Worm (Caenorhabditis elegans) whole organism, mixed stage, embryonic: Measurements from ENCODE around the gene twk-3.

Source experiments
- M03D4.4 ChIP-seq: sonication (generic microtip); optimal IDR thresholded peaks from 2 replicates; lab custom pipeline; 2017; ENCODE audit warnings: mild to moderate bottlenecking, missing genetic modification characterization, missing compliant biosample characterization
- bed-3 ChIP-seq: fragments of 200-800 bp; sonication (Bioruptor generic); optimal IDR thresholded peaks from 3 replicates; lab custom pipeline; 2018; ENCODE audit warnings: mild to moderate bottlenecking, missing genetic modification characterization, moderate library complexity, missing compliant biosample characterization
- blmp-1 ChIP-seq: fragments of 150-350 bp; optimal IDR thresholded peaks from 2 replicates; lab custom pipeline; 2014; ENCODE audit warnings: missing biosample characterization, missing genetic modification characterization
- ceh-39 ChIP-seq: fragments of 150-350 bp; optimal IDR thresholded peaks from 2 replicates; lab custom pipeline; 2014; ENCODE audit warnings: missing biosample characterization, missing genetic modification characterization
- ceh-43 ChIP-seq: fragments of 200-800 bp; sonication (Bioruptor generic); optimal IDR thresholded peaks from 2 replicates; lab custom pipeline; 2018; ENCODE audit warnings: mild to moderate bottlenecking, missing genetic modification characterization, moderate library complexity, missing compliant biosample characterization
- ceh-83 ChIP-seq: fragments of 200-800 bp; sonication (Bioruptor generic); optimal IDR thresholded peaks from 2 replicates; lab custom pipeline; 2018; ENCODE audit warnings: mild to moderate bottlenecking, missing genetic modification characterization, missing compliant biosample characterization
- ces-1 ChIP-seq: fragments of 150-350 bp; optimal IDR thresholded peaks from 2 replicates; lab custom pipeline; 2014; ENCODE audit warnings: missing biosample characterization, missing genetic modification reagents, missing genetic modification characterization
- cnd-1 ChIP-seq: fragments of 200-800 bp; sonication (Bioruptor generic); optimal IDR thresholded peaks from 2 replicates; lab custom pipeline; 2018; ENCODE audit warnings: mild to moderate bottlenecking, missing genetic modification characterization, missing compliant biosample characterization
- drap-1 ChIP-seq: fragments of 200-800 bp; sonication (Bioruptor generic); optimal IDR thresholded peaks from 3 replicates; lab custom pipeline; 2018; ENCODE audit warnings: mild to moderate bottlenecking, missing genetic modification characterization, missing compliant biosample characterization
- elt-1 ChIP-seq: sonication (generic microtip); optimal IDR thresholded peaks from 2 replicates; lab custom pipeline; 2017; ENCODE audit warnings: missing genetic modification characterization, mild to moderate bottlenecking, missing compliant biosample characterization, antibody characterized with exemption, moderate library complexity, borderline replicate concordance; ENCODE audit not compliant: insufficient read depth
- elt-3 ChIP-seq: fragments of 150-350 bp; optimal IDR thresholded peaks from 2 replicates; lab custom pipeline; 2014; ENCODE audit warnings: missing biosample characterization, missing genetic modification characterization
- flh-1 ChIP-seq: fragments of 200-800 bp; sonication (Bioruptor generic); optimal IDR thresholded peaks from 2 replicates; lab custom pipeline; 2018; ENCODE audit warnings: mild to moderate bottlenecking, missing genetic modification characterization, moderate library complexity, missing compliant biosample characterization
- ham-2 ChIP-seq: fragments of 200-800 bp; sonication (Bioruptor generic); optimal IDR thresholded peaks from 2 replicates; lab custom pipeline; 2018; ENCODE audit warnings: mild to moderate bottlenecking, missing genetic modification characterization, missing compliant biosample characterization
- hlh-1 ChIP-seq: fragments of 150-350 bp; optimal IDR thresholded peaks from 2 replicates; lab custom pipeline; 2014; ENCODE audit warnings: missing biosample characterization, missing genetic modification reagents, missing genetic modification characterization
- lin-13 ChIP-seq: fragments of 150-350 bp; optimal IDR thresholded peaks from 2 replicates; lab custom pipeline; 2014; ENCODE audit warnings: missing biosample characterization, missing genetic modification characterization
- lin-32 ChIP-seq: fragments of 200-800 bp; sonication (Bioruptor generic); optimal IDR thresholded peaks from 2 replicates; lab custom pipeline; 2018; ENCODE audit warnings: mild to moderate bottlenecking, missing genetic modification characterization, missing compliant biosample characterization
- lsy-2 ChIP-seq: fragments of 150-350 bp; optimal IDR thresholded peaks from 2 replicates; lab custom pipeline; 2014; ENCODE audit warnings: missing biosample characterization, missing genetic modification characterization
- mab-5 ChIP-seq: fragments of 150-350 bp; optimal IDR thresholded peaks from 2 replicates; lab custom pipeline; 2014; ENCODE audit warnings: missing biosample characterization, missing genetic modification characterization
- mep-1 ChIP-seq: fragments of 150-350 bp; optimal IDR thresholded peaks from 2 replicates; lab custom pipeline; 2017; ENCODE audit warnings: missing biosample characterization, missing genetic modification reagents, missing genetic modification characterization, inconsistent platforms
- mls-2 ChIP-seq: sonication (generic microtip); optimal IDR thresholded peaks from 2 replicates; lab custom pipeline; 2016; ENCODE audit warnings: mild to moderate bottlenecking, missing genetic modification characterization, moderate library complexity, missing compliant biosample characterization
- nhr-12 ChIP-seq: fragments of 150-350 bp; optimal IDR thresholded peaks from 2 replicates; lab custom pipeline; 2014; ENCODE audit warnings: missing biosample characterization, missing genetic modification characterization
- nhr-2 ChIP-seq: fragments of 150-350 bp; optimal IDR thresholded peaks from 2 replicates; lab custom pipeline; 2014; ENCODE audit warnings: missing biosample characterization, missing genetic modification characterization
- nhr-237 ChIP-seq: fragments of 150-350 bp; optimal IDR thresholded peaks from 2 replicates; lab custom pipeline; 2014; ENCODE audit warnings: missing biosample characterization, missing genetic modification characterization
- nhr-28 ChIP-seq: fragments of 150-350 bp; optimal IDR thresholded peaks from 2 replicates; lab custom pipeline; 2014; ENCODE audit warnings: missing biosample characterization, missing genetic modification characterization
- nhr-76 ChIP-seq: sonication (generic microtip); optimal IDR thresholded peaks from 2 replicates; lab custom pipeline; 2017; ENCODE audit warnings: missing biosample characterization, missing genetic modification characterization
- pha-4 ChIP-seq: fragments of 150-350 bp; optimal IDR thresholded peaks from 2 replicates; lab custom pipeline; 2018; ENCODE audit warnings: missing biosample characterization, missing genetic modification reagents, missing genetic modification characterization
- snpc-4 ChIP-seq: fragments of 150-350 bp; optimal IDR thresholded peaks from 2 replicates; lab custom pipeline; 2014; ENCODE audit warnings: missing biosample characterization, missing genetic modification characterization
- sptf-1 ChIP-seq: sonication (generic microtip); optimal IDR thresholded peaks from 2 replicates; lab custom pipeline; 2017; ENCODE audit warnings: mild to moderate bottlenecking, missing genetic modification characterization, moderate library complexity, missing compliant biosample characterization
- tbx-8 ChIP-seq: fragments of 200-800 bp; sonication (Bioruptor generic); optimal IDR thresholded peaks from 2 replicates; lab custom pipeline; 2018; ENCODE audit warnings: mild to moderate bottlenecking, missing genetic modification characterization, moderate library complexity, missing compliant biosample characterization
- unc-120 ChIP-seq: sonication (generic microtip); optimal IDR thresholded peaks from 2 replicates; lab custom pipeline; 2017; ENCODE audit warnings: missing genetic modification characterization, missing compliant biosample characterization; ENCODE audit not compliant: poor library complexity, severe bottlenecking
- unc-62 ChIP-seq: fragments of 150-350 bp; optimal IDR thresholded peaks from 2 replicates; lab custom pipeline; 2014; ENCODE audit warnings: missing biosample characterization, missing genetic modification reagents, missing genetic modification characterization
- zip-8 ChIP-seq: fragments of 150-350 bp; optimal IDR thresholded peaks from 2 replicates; lab custom pipeline; 2014; ENCODE audit warnings: missing biosample characterization, missing genetic modification characterization
- ztf-11 ChIP-seq: fragments of 150-350 bp; optimal IDR thresholded peaks from 2 replicates; lab custom pipeline; 2014; ENCODE audit warnings: missing biosample characterization, missing genetic modification characterization

twk-3 gene

ce11 chrII:8218266-8218665 is 5.7 kb upstream of the twk-3 start:
- TF ChIP-seq ceh-83 (GFP tag; lab: Kevin White, UChicago) (no peak), hlh-1 (tag; lab: Kevin White, UChicago) (no peak), unc-62 (GFP tag; lab: Kevin White, UChicago) (no peak), nhr-2 (tag; lab: Kevin White, UChicago) (no peak), ztf-11 (tag; lab: Kevin White, UChicago) (no peak), ceh-43 (GFP tag; lab: Kevin White, UChicago) (no peak), M03D4.4 (no peak), ceh-39 (tag; lab: Kevin White, UChicago) (no peak), mls-2 (tag; lab: Kevin White, UChicago) (no peak), elt-3 (tag; lab: Kevin White, UChicago) (no peak), drap-1 (GFP tag; lab: Kevin White, UChicago) (no peak), lin-13 (tag; lab: Kevin White, UChicago) (no peak), nhr-28 (tag; lab: Kevin White, UChicago) (no peak)

ce11 chrII:8216922-8217321 is 4.3 kb upstream of the twk-3 start, which contains the start of gene ifg-1:
ifg-1 (plus strand) TSS chrII:8217222.
- TF ChIP-seq snpc-4 = no peak
- TF ChIP-seq mab-5 (tag; lab: Kevin White, UChicago) = no peak
- TF ChIP-seq elt-1 (tag; lab: Kevin White, UChicago) = no peak
- no peak for TF ChIP-seq ztf-11 (tag; lab: Kevin White, UChicago)
- TF ChIP-seq nhr-237 = no peak
- TF ChIP-seq blmp-1 (tag; lab: Kevin White, UChicago) = no peak
- no peak for TF ChIP-seq hlh-1 (tag; lab: Kevin White, UChicago)
- no peak for TF ChIP-seq nhr-28 (tag; lab: Kevin White, UChicago)
- no peak for TF ChIP-seq unc-120 (tag; lab: Kevin White, UChicago)
- no peak for TF ChIP-seq zip-8
- TF ChIP-seq tbx-8 (GFP tag; lab: Kevin White, UChicago) = no peak
- TF ChIP-seq mep-1 = no peak
- TF ChIP-seq flh-1 = no peak
- no peak for TF ChIP-seq ceh-83 (GFP tag; lab: Kevin White, UChicago)
- TF ChIP-seq ham-2 = no peak
- TF ChIP-seq pha-4 (tag; lab: Kevin White, UChicago) = no peak
- no peak for TF ChIP-seq bed-3
- no peak for TF ChIP-seq M03D4.4
- no peak for TF ChIP-seq cnd-1
- no peak for TF ChIP-seq ceh-39 (tag; lab: Kevin White, UChicago)
- TF ChIP-seq, all 35 proteins: peak for 0

- TF ChIP-seq nhr-2 (tag; lab: Kevin White, UChicago) (no peak), nhr-237 (peak; percentile 49), zip-8 (no peak), nhr-76 (tag; lab: Kevin White, UChicago) (no peak), pha-4 (tag; lab: Kevin White, UChicago) (peak; percentile 22), lin-13 (tag; lab: Kevin White, UChicago) (no peak), ceh-43 (GFP tag; lab: Kevin White, UChicago) (no peak), unc-120 (tag; lab: Kevin White, UChicago) (peak; percentile 41), ces-1 (GFP tag; lab: Kevin White, UChicago) (peak; percentile 77), cnd-1 (no peak), lsy-2 (tag; lab: Kevin White, UChicago) (peak; percentile 26), hlh-1 (tag; lab: Kevin White, UChicago) (peak; percentile 20), lin-32 (no peak), ceh-39 (tag; lab: Kevin White, UChicago) (peak; percentile 40), unc-62 (GFP tag; lab: Kevin White, UChicago) (no peak), bed-3 (no peak), snpc-4 (no peak), flh-1 (no peak), sptf-1 (tag; lab: Kevin White, UChicago) (no peak), M03D4.4 (no peak), mep-1 (peak; percentile 72)
Observed at ce11 chrII:8216433-8216832, 3.9 kb upstream of the twk-3 start, which contains the start of gene M110.3. M110.3 (minus strand) TSS chrII:8216616.

ce11 chrII:8214367-8214766 is 1.8 kb upstream of the twk-3 start, which contains the start of gene M110.10:
M110.10 (minus strand) TSS chrII:8214467.
- no peak for TF ChIP-seq drap-1 (GFP tag; lab: Kevin White, UChicago)
- no peak for TF ChIP-seq elt-3 (tag; lab: Kevin White, UChicago)
- TF ChIP-seq lsy-2 (tag; lab: Kevin White, UChicago) = no peak
- no peak for TF ChIP-seq mab-5 (tag; lab: Kevin White, UChicago)
- TF ChIP-seq nhr-12 = no peak
- no peak for TF ChIP-seq bed-3
- no peak for TF ChIP-seq sptf-1 (tag; lab: Kevin White, UChicago)
- TF ChIP-seq ceh-39 (tag; lab: Kevin White, UChicago) = no peak
- no peak for TF ChIP-seq ceh-43 (GFP tag; lab: Kevin White, UChicago)
- TF ChIP-seq ces-1 (GFP tag; lab: Kevin White, UChicago) = no peak
- no peak for TF ChIP-seq ham-2
- no peak for TF ChIP-seq ztf-11 (tag; lab: Kevin White, UChicago)
- TF ChIP-seq unc-120 (tag; lab: Kevin White, UChicago) = no peak
